Worm (Caenorhabditis elegans) whole organism, midembryonic: ENCODE measurements around the gene egl-23.

Experiments
- T22C8.4 ChIP-seq: fragments of 200-800 bp; sonication (Bioruptor generic); IDR thresholded peaks from 2 replicates; pipeline ENCODE4 v1.3.6; 2022; ENCODE audit warnings: missing genetic modification characterization, missing compliant biosample characterization
- cog-1 ChIP-seq: sonication (generic microtip); optimal IDR thresholded peaks from 2 replicates; lab custom pipeline; 2016; ENCODE audit warnings: missing genetic modification characterization, missing compliant biosample characterization
- flt-1 ChIP-seq: fragments of 200-800 bp; sonication (Bioruptor generic); IDR thresholded peaks from 2 replicates; pipeline ENCODE4 v1.3.6; 2022; ENCODE audit warnings: missing genetic modification characterization, missing compliant biosample characterization
- klf-2 ChIP-seq: fragments of 200-800 bp; sonication (Bioruptor generic); conservative IDR thresholded peaks from 2 replicates; pipeline ENCODE4 v1.3.6; 2022; ENCODE audit warnings: missing genetic modification reagents, missing genetic modification characterization, missing compliant biosample characterization
- med-1 ChIP-seq: sonication (generic microtip); optimal IDR thresholded peaks from 2 replicates; lab custom pipeline; 2017; ENCODE audit warnings: missing genetic modification characterization, mild to moderate bottlenecking, missing compliant biosample characterization, antibody characterized with exemption, missing genetic modification reagents; ENCODE audit not compliant: insufficient read depth
- ref-1 ChIP-seq: fragments of 200-800 bp; sonication (Bioruptor generic); conservative IDR thresholded peaks from 2 replicates; pipeline ENCODE4 v1.3.6; 2022; ENCODE audit warnings: missing genetic modification reagents, missing genetic modification characterization, missing compliant biosample characterization
- tab-1 ChIP-seq: fragments of 200-800 bp; sonication (Bioruptor generic); IDR thresholded peaks from 2 replicates; pipeline ENCODE4 v1.3.6; 2022; ENCODE audit warnings: missing genetic modification characterization, missing compliant biosample characterization
- ztf-23 ChIP-seq: fragments of 200-800 bp; sonication (Bioruptor generic); IDR thresholded peaks from 2 replicates; pipeline ENCODE4 v1.3.6; 2022; ENCODE audit warnings: missing genetic modification reagents, missing genetic modification characterization, missing compliant biosample characterization
- ztf-29 ChIP-seq: fragments of 200-800 bp; sonication (Bioruptor generic); IDR thresholded peaks from 2 replicates; pipeline ENCODE4 v1.3.6; 2022; ENCODE audit warnings: missing genetic modification reagents, missing genetic modification characterization, missing compliant biosample characterization

Gene egl-23

ce11 chrIV:13988781-13989180, at the start of gene egl-23:
Gene egl-23, plus strand, starts transcription at chrIV:13989081.
- no peak for TF ChIP-seq ztf-29 (GFP tag; lab: Robert Waterston, UW)
- TF ChIP-seq flt-1 (GFP tag; lab: Robert Waterston, UW) = no peak
- TF ChIP-seq T22C8.4 (GFP tag; lab: Robert Waterston, UW) = no peak
- no peak for TF ChIP-seq ref-1 (GFP tag; lab: Robert Waterston, UW)
- TF ChIP-seq cog-1 (tag; lab: Kevin White, UChicago) = no peak
- no peak for TF ChIP-seq ztf-23 (GFP tag; lab: Robert Waterston, UW)
- no peak for TF ChIP-seq med-1
- no peak for TF ChIP-seq klf-2 (GFP tag; lab: Robert Waterston, UW)
- TF ChIP-seq tab-1 (GFP tag; lab: Robert Waterston, UW) = no peak

ce11 chrIV:13940847-13941246, 48.0 kb upstream of the egl-23 start:
- TF ChIP-seq ztf-23 (GFP tag; lab: Robert Waterston, UW) (no peak), ref-1 (GFP tag; lab: Robert Waterston, UW) (no peak)

ce11 chrIV:13941640-13942039, 47.2 kb upstream of the egl-23 start:
- TF ChIP-seq T22C8.4 (GFP tag; lab: Robert Waterston, UW) (no peak), klf-2 (GFP tag; lab: Robert Waterston, UW) (no peak), med-1 (no peak), flt-1 (GFP tag; lab: Robert Waterston, UW) (no peak), ref-1 (GFP tag; lab: Robert Waterston, UW) (no peak), cog-1 (tag; lab: Kevin White, UChicago) (no peak), tab-1 (GFP tag; lab: Robert Waterston, UW) (no peak), ztf-23 (GFP tag; lab: Robert Waterston, UW) (no peak), ztf-29 (GFP tag; lab: Robert Waterston, UW) (no peak)

- no peak for TF ChIP-seq tab-1 (GFP tag; lab: Robert Waterston, UW)
- no peak for TF ChIP-seq ztf-29 (GFP tag; lab: Robert Waterston, UW)
- TF ChIP-seq med-1 = no peak
- TF ChIP-seq cog-1 (tag; lab: Kevin White, UChicago) = no peak
- TF ChIP-seq flt-1 (GFP tag; lab: Robert Waterston, UW) = no peak
- no peak for TF ChIP-seq ztf-23 (GFP tag; lab: Robert Waterston, UW)
- TF ChIP-seq T22C8.4 (GFP tag; lab: Robert Waterston, UW) = no peak
- TF ChIP-seq klf-2 (GFP tag; lab: Robert Waterston, UW) = no peak
- no peak for TF ChIP-seq ref-1 (GFP tag; lab: Robert Waterston, UW)
These were observed 43.7 kb upstream of the egl-23 start for ce11 chrIV:13945188-13945587.

ce11 chrIV:13953974-13954373, 34.9 kb upstream of the egl-23 start:
- TF ChIP-seq flt-1 (GFP tag; lab: Robert Waterston, UW) (no peak), med-1 (no peak), ref-1 (GFP tag; lab: Robert Waterston, UW) (no peak), klf-2 (GFP tag; lab: Robert Waterston, UW) (no peak), ztf-23 (GFP tag; lab: Robert Waterston, UW) (no peak), T22C8.4 (GFP tag; lab: Robert Waterston, UW) (no peak), tab-1 (GFP tag; lab: Robert Waterston, UW) (no peak), cog-1 (tag; lab: Kevin White, UChicago) (no peak), ztf-29 (GFP tag; lab: Robert Waterston, UW) (no peak)

- TF ChIP-seq tab-1 (GFP tag; lab: Robert Waterston, UW) (no peak), klf-2 (GFP tag; lab: Robert Waterston, UW) (no peak), flt-1 (GFP tag; lab: Robert Waterston, UW) (no peak), ztf-23 (GFP tag; lab: Robert Waterston, UW) (no peak), T22C8.4 (GFP tag; lab: Robert Waterston, UW) (no peak), ztf-29 (GFP tag; lab: Robert Waterston, UW) (no peak), ref-1 (GFP tag; lab: Robert Waterston, UW) (no peak), cog-1 (tag; lab: Kevin White, UChicago) (no peak), med-1 (no peak)
These were observed 34.3 kb upstream of the egl-23 start for ce11 chrIV:13954578-13954977.

- no peak for TF ChIP-seq ref-1 (GFP tag; lab: Robert Waterston, UW)
- TF ChIP-seq flt-1 (GFP tag; lab: Robert Waterston, UW) = peak; percentile 33; the same call in 1 of the 2 replicates
- peak; percentile 89 for TF ChIP-seq cog-1 (tag; lab: Kevin White, UChicago)
- peak; percentile 82 for TF ChIP-seq T22C8.4 (GFP tag; lab: Robert Waterston, UW)
These were observed 9.0 kb upstream of the egl-23 start, which contains the start of gene dnbp-1 for ce11 chrIV:13979797-13980459. Gene dnbp-1, minus strand, starts transcription at chrIV:13979847.

ce11 chrIV:13982425-13982824, 6.5 kb upstream of the egl-23 start, which contains the start of gene gei-18:
Gene gei-18, minus strand, starts transcription at chrIV:13982525.
- TF ChIP-seq ztf-29 (GFP tag; lab: Robert Waterston, UW) (no peak), flt-1 (GFP tag; lab: Robert Waterston, UW) (no peak), med-1 (no peak), tab-1 (GFP tag; lab: Robert Waterston, UW) (no peak)

ce11 chrIV:13984041-13984440, 4.8 kb upstream of the egl-23 start, which contains the start of gene tor-2:
Gene tor-2, minus strand, starts transcription at chrIV:13984141.
- no peak for TF ChIP-seq med-1

ce11 chrIV:13985705-13986104, 3.2 kb upstream of the egl-23 start, which contains the start of gene tor-1:
Gene tor-1, minus strand, starts transcription at chrIV:13985805.
- TF ChIP-seq ztf-29 (GFP tag; lab: Robert Waterston, UW) (no peak), ref-1 (GFP tag; lab: Robert Waterston, UW) (no peak), T22C8.4 (GFP tag; lab: Robert Waterston, UW) (no peak), klf-2 (GFP tag; lab: Robert Waterston, UW) (no peak)
